Fruit fly (Drosophila melanogaster): ENCODE data around the gene CG5989.

CG5989 gene

dm6 chr3L:8600752-8601433 is 3.1 kb downstream of the CG5989 start, which contains the start of the genes Nelf-E and RpL14 (continued):
- TF ChIP-seq Rx (GFP tag; IDR thresholded peaks at IDR 0.05) (peak; percentile 92), CG4282 (GFP tag; optimal IDR thresholded peaks at IDR 0.05) (peak; percentile 94), CG12769 (tag; optimal IDR thresholded peaks at IDR 0.05) (peak; percentile 96), CG9817 (tag; optimal IDR thresholded peaks at IDR 0.05) (peak; percentile 94), CG14050 (GFP tag; IDR thresholded peaks at IDR 0.05) (peak; percentile 89), insv (GFP tag; optimal IDR thresholded peaks at IDR 0.05) (peak in 1 of 2 experiments; percentile 83), CG12391 (tag; optimal IDR thresholded peaks at IDR 0.05) (peak; percentile 95), en (GFP tag; optimal IDR thresholded peaks at IDR 0.05) (peak; percentile 90), disco-r (GFP tag; optimal IDR thresholded peaks at IDR 0.05) (peak; percentile 95), Optix (GFP tag; IDR thresholded peaks at IDR 0.05) (peak; percentile 86), CG9932 (GFP tag; IDR thresholded peaks at IDR 0.05) (peak; percentile 95), CG14441 (GFP tag; IDR thresholded peaks at IDR 0.05) (peak; percentile 87), CG6854 (GFP tag; optimal IDR thresholded peaks at IDR 0.05) (peak; percentile 94), CG33213 (GFP tag; optimal IDR thresholded peaks at IDR 0.05) (peak; percentile 98), CG2120 (GFP tag; optimal IDR thresholded peaks at IDR 0.05) (peak; percentile 94), CG31388 (GFP tag; optimal IDR thresholded peaks at IDR 0.05) (peak; percentile 58), gce (GFP tag; IDR thresholded peaks at IDR 0.05) (peak; percentile 94), btn (GFP tag; optimal IDR thresholded peaks at IDR 0.05) (peak; percentile 93), TFAM (GFP tag; optimal IDR thresholded peaks at IDR 0.05) (peak; percentile 91), Myb (GFP tag; optimal IDR thresholded peaks at IDR 0.05) (peak; percentile 87), exex (tag; optimal IDR thresholded peaks at IDR 0.05) (peak; percentile 77), NFAT (GFP tag; IDR thresholded peaks at IDR 0.05) (peak; percentile 97), Doc3 (GFP tag; IDR thresholded peaks at IDR 0.05; ENCODE audit: partially characterized antibody) (no peak), ftz-f1 (GFP tag; optimal IDR thresholded peaks at IDR 0.05) (peak; percentile 89), HLH3B (GFP tag; IDR thresholded peaks at IDR 0.05) (peak; percentile 92), CG5180 (GFP tag; optimal IDR thresholded peaks at IDR 0.05) (peak; percentile 82), ac (GFP tag; optimal IDR thresholded peaks at IDR 0.05) (peak; percentile 92), cwo (GFP tag; optimal IDR thresholded peaks at IDR 0.05) (peak; percentile 85), NC2α (GFP tag; optimal IDR thresholded peaks at IDR 0.05) (peak; percentile 96), gem (tag; optimal IDR thresholded peaks at IDR 0.05) (no peak), CG11093 (GFP tag; IDR thresholded peaks at IDR 0.05) (peak; percentile 33; the same call in 1 of the 3 replicates), CG4854 (GFP tag; optimal IDR thresholded peaks at IDR 0.05) (no peak), Meics (GFP tag; optimal IDR thresholded peaks at IDR 0.05) (peak; percentile 97), dpn (GFP tag; optimal IDR thresholded peaks at IDR 0.05) (peak; percentile 87 to 97), jing (GFP tag; optimal IDR thresholded peaks at IDR 0.05) (peak; percentile 82), prd (optimal IDR thresholded peaks at IDR 0.05) (no peak), prd (GFP tag; IDR thresholded peaks at IDR 0.05) (peak; percentile 84), CG15011 (GFP tag; optimal IDR thresholded peaks at IDR 0.05) (peak; percentile 94), nerfin-1 (tag; optimal IDR thresholded peaks at IDR 0.05) (peak; percentile 92), CG8478 (optimal IDR thresholded peaks at IDR 0.05) (no peak), grau (tag; optimal IDR thresholded peaks at IDR 0.05) (peak; percentile 90), CG5953 (GFP tag; IDR thresholded peaks at IDR 0.05) (peak; percentile 88), Tbp (GFP tag; optimal IDR thresholded peaks at IDR 0.05) (no peak), Abd-B (GFP tag; optimal IDR thresholded peaks at IDR 0.05) (peak; percentile 66), fd64A (GFP tag; optimal IDR thresholded peaks at IDR 0.05) (peak; percentile 95), CG18476 (GFP tag; optimal IDR thresholded peaks at IDR 0.05) (peak; percentile 87), lmd (GFP tag; IDR thresholded peaks at IDR 0.05) (peak; percentile 87), CHES-1-like (GFP tag; optimal IDR thresholded peaks at IDR 0.05) (peak; percentile 98), CG16813 (GFP tag; IDR thresholded peaks at IDR 0.05; ENCODE audit: partially characterized antibody) (no peak; the same call in 1 of the 3 replicates), fu2 (GFP tag; optimal IDR thresholded peaks at IDR 0.05) (peak; percentile 95)
